Fruit fly (Drosophila melanogaster): Measurements from ENCODE around the gene Mrp5.
A peak's percentile ranks its signal among the peaks of the same experiment; 100 is the strongest.

Mrp5 gene

dm6 chr3R:19875118-19875887 is at the start of gene Mrp5:
Gene Mrp5 (minus strand): TSS chr3R:19875678.
- TF ChIP-seq CG15336 (GFP tag; IDR thresholded peaks at IDR 0.05) (peak; percentile 37; the same call in 1 of the 2 replicates), Hr4 (GFP tag; optimal IDR thresholded peaks at IDR 0.05) (peak; percentile 34), svp (GFP tag) (no peak), ss (GFP tag; optimal IDR thresholded peaks at IDR 0.05) (peak; percentile 42 to 71), Ets21C (GFP tag; optimal IDR thresholded peaks at IDR 0.05) (no peak), topi (GFP tag; optimal IDR thresholded peaks at IDR 0.05) (no peak), CG11902 (GFP tag; optimal IDR thresholded peaks at IDR 0.05) (no peak), CG8632 (GFP tag; optimal IDR thresholded peaks at IDR 0.05) (peak; percentile 51), achi (GFP tag; optimal IDR thresholded peaks at IDR 0.05) (peak; percentile 82), dac (GFP tag; optimal IDR thresholded peaks at IDR 0.05) (no peak), CG1621 (tag; optimal IDR thresholded peaks at IDR 0.05) (peak; percentile 59), CG11294 (GFP tag; IDR thresholded peaks at IDR 0.05) (no peak), CG3032 (tag; optimal IDR thresholded peaks at IDR 0.05) (peak; percentile 31), pdm3 (GFP tag; optimal IDR thresholded peaks at IDR 0.05) (peak; percentile 30), esn (GFP tag; optimal IDR thresholded peaks at IDR 0.05) (peak; percentile 43), Gug (GFP tag; IDR thresholded peaks at IDR 0.05) (peak; percentile 43; the same call in 1 of the 2 replicates), CG6163 (GFP tag; IDR thresholded peaks at IDR 0.05) (peak; percentile 60), CG7368 (GFP tag; optimal IDR thresholded peaks at IDR 0.05) (no peak), Hr38 (GFP tag; optimal IDR thresholded peaks at IDR 0.05) (no peak), CG3919 (GFP tag; optimal IDR thresholded peaks at IDR 0.05) (peak; percentile 45), Smox (GFP tag; optimal IDR thresholded peaks at IDR 0.05) (no peak), CG8119 (GFP tag; IDR thresholded peaks at IDR 0.05) (peak; percentile 41; the same call in 1 of the 3 replicates), dsx (GFP tag; optimal IDR thresholded peaks at IDR 0.05; ENCODE audit: poor library complexity, severe bottlenecking) (peak; percentile 58), eg (GFP tag; IDR thresholded peaks at IDR 0.05) (peak; percentile 48; the same call in 2 of the 3 replicates), acj6 (GFP tag; optimal IDR thresholded peaks at IDR 0.05) (peak; percentile 26), lz (GFP tag; optimal IDR thresholded peaks at IDR 0.05) (peak; percentile 23), net (GFP tag; optimal IDR thresholded peaks at IDR 0.05) (peak; percentile 36), spab (GFP tag; optimal IDR thresholded peaks at IDR 0.05) (no peak), Sox14 (GFP tag; optimal IDR thresholded peaks at IDR 0.05) (peak; percentile 58), Sox102F (GFP tag; optimal IDR thresholded peaks at IDR 0.05) (peak; percentile 11), Sox15 (GFP tag; optimal IDR thresholded peaks at IDR 0.05) (no peak), CG6276 (GFP tag; optimal IDR thresholded peaks at IDR 0.05) (peak; percentile 18), CG8319 (GFP tag; optimal IDR thresholded peaks at IDR 0.05) (peak; percentile 1), CG34406 (GFP tag; optimal IDR thresholded peaks at IDR 0.05) (peak; percentile 32), Ets96B (tag; optimal IDR thresholded peaks at IDR 0.05) (no peak), CG32006 (GFP tag; optimal IDR thresholded peaks at IDR 0.05) (no peak), Eip93F (GFP tag; optimal IDR thresholded peaks at IDR 0.05) (no peak), Hr39 (GFP tag; optimal IDR thresholded peaks at IDR 0.05) (peak; percentile 36), CG16779 (tag; optimal IDR thresholded peaks at IDR 0.05) (peak; percentile 20), vri (GFP tag; optimal IDR thresholded peaks at IDR 0.05) (peak; percentile 23), Eip78C (GFP tag) (peak; percentile 72), fd85E (GFP tag; optimal IDR thresholded peaks at IDR 0.05) (no peak), CG10631 (GFP tag; optimal IDR thresholded peaks at IDR 0.05) (no peak), Lpt (GFP tag; optimal IDR thresholded peaks at IDR 0.05) (no peak), CG9139 (GFP tag; optimal IDR thresholded peaks at IDR 0.05) (peak; percentile 61), CG4318 (GFP tag; optimal IDR thresholded peaks at IDR 0.05) (no peak), fkh (GFP tag; optimal IDR thresholded peaks at IDR 0.05) (peak; percentile 87), CG31627 (GFP tag; optimal IDR thresholded peaks at IDR 0.05) (peak; percentile 13), CG6792 (GFP tag; optimal IDR thresholded peaks at IDR 0.05) (peak; percentile 27), OdsH (GFP tag; optimal IDR thresholded peaks at IDR 0.05) (peak; percentile 53), CG10669 (GFP tag; optimal IDR thresholded peaks at IDR 0.05) (peak; percentile 35)
